Fruit fly (Drosophila melanogaster) whole organism, embryonic: ENCODE measurements around the gene alien.

Experiments
- ATbp ChIP-seq: fragments of 200-800 bp; sonication (Bioruptor generic); optimal IDR thresholded peaks from 2 replicates; lab custom pipeline; 2017; ENCODE audit warnings: missing biosample characterization, mild to moderate bottlenecking, missing genetic modification characterization, missing genetic modification reagents
- Adf1 ChIP-seq: fragments of 200-800 bp; sonication (Bioruptor generic); IDR thresholded peaks from 2 replicates; pipeline ENCODE4 v1.3.6; 2022; ENCODE audit warnings: missing biosample characterization, missing genetic modification characterization
- Bdp1 ChIP-seq: fragments of 200-800 bp; sonication (Bioruptor generic); optimal IDR thresholded peaks from 3 replicates; lab custom pipeline; 2016; ENCODE audit warnings: missing biosample characterization, missing genetic modification characterization
- CG10147 ChIP-seq: fragments of 200-800 bp; sonication (Bioruptor generic); optimal IDR thresholded peaks from 2 replicates; lab custom pipeline; 2019; ENCODE audit warnings: missing biosample characterization, mild to moderate bottlenecking, missing genetic modification characterization, moderate library complexity
- CG1024 ChIP-seq: fragments of 200-800 bp; sonication (Bioruptor generic); IDR thresholded peaks from 2 replicates; pipeline ENCODE4 v1.3.6; 2022; ENCODE audit warnings: missing biosample characterization, missing genetic modification characterization
- CG10543 ChIP-seq: fragments of 200-800 bp; sonication (Bioruptor generic); optimal IDR thresholded peaks from 3 replicates; lab custom pipeline; 2017; ENCODE audit warnings: missing biosample characterization, mild to moderate bottlenecking, missing genetic modification characterization, moderate library complexity
- CG11504 ChIP-seq: fragments of 200-800 bp; sonication (Bioruptor generic); optimal IDR thresholded peaks from 3 replicates; lab custom pipeline; 2019; ENCODE audit warnings: missing biosample characterization, mild to moderate bottlenecking, missing genetic modification characterization, moderate library complexity
- CG12769 ChIP-seq: fragments of 200-800 bp; sonication (Bioruptor generic); optimal IDR thresholded peaks from 2 replicates; lab custom pipeline; 2019; ENCODE audit warnings: missing biosample characterization, mild to moderate bottlenecking, missing genetic modification characterization, moderate library complexity
- CG14667 ChIP-seq: fragments of 200-800 bp; sonication (Bioruptor generic); IDR thresholded peaks from 2 replicates; pipeline ENCODE4 v1.3.6; 2022; ENCODE audit warnings: missing biosample characterization, missing genetic modification characterization
- CG17568 ChIP-seq: fragments of 200-800 bp; sonication (Bioruptor generic); optimal IDR thresholded peaks from 2 replicates; lab custom pipeline; 2018; ENCODE audit warnings: missing biosample characterization, mild to moderate bottlenecking, missing genetic modification characterization, moderate library complexity
- CG17829 ChIP-seq: fragments of 200-800 bp; optimal IDR thresholded peaks from 2 replicates; lab custom pipeline; 2019; ENCODE audit warnings: missing biosample characterization, mild to moderate bottlenecking, missing genetic modification characterization, moderate library complexity
- CG18011 ChIP-seq: fragments of 200-800 bp; sonication (Bioruptor generic); optimal IDR thresholded peaks from 2 replicates; lab custom pipeline; 2017; ENCODE audit warnings: missing biosample characterization, missing genetic modification characterization, mild to moderate bottlenecking, moderate library complexity, missing genotype
- CG4404 ChIP-seq: fragments of 200-800 bp; sonication (Bioruptor generic); IDR thresholded peaks from 2 replicates; pipeline ENCODE4 v1.3.6; 2022; ENCODE audit warnings: missing biosample characterization, missing genetic modification characterization
- CG5180 ChIP-seq: fragments of 200-800 bp; sonication (Bioruptor generic); optimal IDR thresholded peaks from 3 replicates; lab custom pipeline; 2017; ENCODE audit warnings: missing biosample characterization, missing genetic modification characterization, mild to moderate bottlenecking, moderate library complexity, missing genetic modification reagents
- CG6254 ChIP-seq: fragments of 200-800 bp; sonication (Bioruptor generic); optimal IDR thresholded peaks from 3 replicates; lab custom pipeline; 2017; ENCODE audit warnings: mild to moderate bottlenecking, missing biosample characterization, missing genetic modification reagents, missing genetic modification characterization
- CG6683 ChIP-seq: fragments of 200-800 bp; sonication (Bioruptor generic); optimal IDR thresholded peaks from 2 replicates; lab custom pipeline; 2017; ENCODE audit warnings: missing biosample characterization, mild to moderate bottlenecking, missing genetic modification characterization, missing genetic modification reagents
- CG7271 ChIP-seq: fragments of 200-800 bp; sonication (Bioruptor generic); optimal IDR thresholded peaks from 2 replicates; lab custom pipeline; 2018; ENCODE audit warnings: missing biosample characterization, mild to moderate bottlenecking, missing genetic modification characterization, moderate library complexity
- CG7357 ChIP-seq: fragments of 200-800 bp; sonication (Bioruptor generic); IDR thresholded peaks from 3 replicates; pipeline ENCODE4 v1.3.6; 2022; ENCODE audit warnings: missing biosample characterization, missing genetic modification characterization
- CG7839 ChIP-seq: fragments of 200-800 bp; sonication (Bioruptor generic); optimal IDR thresholded peaks from 3 replicates; lab custom pipeline; 2018; ENCODE audit warnings: missing biosample characterization, mild to moderate bottlenecking, missing genetic modification characterization, moderate library complexity
- Fer2 ChIP-seq: fragments of 200-800 bp; sonication (Bioruptor generic); optimal IDR thresholded peaks from 2 replicates; lab custom pipeline; 2018; ENCODE audit warnings: missing biosample characterization, mild to moderate bottlenecking, missing genetic modification characterization, moderate library complexity
- Gsc ChIP-seq: fragments of 200-800 bp; sonication (Bioruptor generic); IDR thresholded peaks from 2 replicates; pipeline ENCODE4 v1.3.6; 2022; ENCODE audit warnings: missing biosample characterization, missing genetic modification characterization
- HmgZ ChIP-seq: fragments of 200-800 bp; sonication (Bioruptor generic); optimal IDR thresholded peaks from 2 replicates; lab custom pipeline; 2018; ENCODE audit warnings: missing biosample characterization, mild to moderate bottlenecking, missing genetic modification characterization
- Hmx ChIP-seq: fragments of 200-800 bp; sonication (Bioruptor generic); optimal IDR thresholded peaks from 2 replicates; lab custom pipeline; 2016; ENCODE audit warnings: missing biosample characterization, missing genetic modification characterization
- Hr39 ChIP-seq: fragments of >200 bp; optimal IDR thresholded peaks from 2 replicates; lab custom pipeline; 2017
- Kr ChIP-seq: fragments of 200-800 bp; sonication (Bioruptor generic); optimal IDR thresholded peaks from 2 replicates; lab custom pipeline; 2017; ENCODE audit warnings: missing biosample characterization, mild to moderate bottlenecking, missing genetic modification characterization
- Lim3 ChIP-seq: fragments of 200-800 bp; sonication (Bioruptor generic); IDR thresholded peaks from 2 replicates; pipeline ENCODE4 v1.3.6; 2022; ENCODE audit warnings: missing biosample characterization, missing genetic modification characterization
- Meics ChIP-seq: fragments of 200-800 bp; sonication (Bioruptor generic); optimal IDR thresholded peaks from 2 replicates; lab custom pipeline; 2017; ENCODE audit warnings: missing biosample characterization, mild to moderate bottlenecking, missing genetic modification characterization
- Mrtf ChIP-seq: fragments of 200-800 bp; sonication (Bioruptor generic); IDR thresholded peaks from 3 replicates; pipeline ENCODE4 v1.3.6; 2022; ENCODE audit warnings: missing biosample characterization, missing genetic modification characterization
- Oli ChIP-seq: fragments of 200-800 bp; sonication (Bioruptor generic); optimal IDR thresholded peaks from 2 replicates; lab custom pipeline; 2018; ENCODE audit warnings: missing biosample characterization, mild to moderate bottlenecking, missing genetic modification characterization, moderate library complexity
- Sry-δ ChIP-seq: fragments of 200-800 bp; sonication (Bioruptor generic); optimal IDR thresholded peaks from 2 replicates; lab custom pipeline; 2016; ENCODE audit warnings: missing biosample characterization, missing genetic modification characterization
- abd-A ChIP-seq: fragments of 200-800 bp; sonication (Bioruptor generic); optimal IDR thresholded peaks from 3 replicates; lab custom pipeline; 2019; ENCODE audit warnings: missing biosample characterization, mild to moderate bottlenecking, missing genetic modification characterization, moderate library complexity
- cato ChIP-seq: fragments of 200-800 bp; sonication (Bioruptor generic); optimal IDR thresholded peaks from 2 replicates; lab custom pipeline; 2016; ENCODE audit warnings: missing biosample characterization, missing genetic modification characterization, borderline replicate concordance
- chif ChIP-seq, 2 experiments: fragments of 200-800 bp; sonication (Bioruptor generic); optimal IDR thresholded peaks; 3 replicates each; lab custom pipeline; 2016; ENCODE audit warnings: missing biosample characterization in 2 of 2, missing genetic modification characterization in 2 of 2
- dan ChIP-seq: fragments of 200-800 bp; sonication (Bioruptor generic); IDR thresholded peaks from 2 replicates; pipeline ENCODE4 v1.3.6; 2022; ENCODE audit warnings: missing biosample characterization, missing genetic modification characterization
- dati ChIP-seq: fragments of 200-800 bp; sonication (Bioruptor generic); IDR thresholded peaks from 2 replicates; pipeline ENCODE4 v1.3.6; 2022; ENCODE audit warnings: missing biosample characterization, missing genetic modification characterization
- dimm ChIP-seq: fragments of 200-800 bp; sonication (Bioruptor generic); IDR thresholded peaks from 2 replicates; pipeline ENCODE4 v1.3.6; 2022; ENCODE audit warnings: missing biosample characterization, missing genetic modification characterization
- klu ChIP-seq: fragments of 200-800 bp; sonication (Bioruptor generic); IDR thresholded peaks from 2 replicates; pipeline ENCODE4 v1.3.6; 2022; ENCODE audit warnings: missing biosample characterization, missing genetic modification characterization
- lov ChIP-seq, 2 experiments: fragments of 200-800 bp in 1 of 2; fragments of >200 bp in 1 of 2; sonication (Bioruptor generic) in 1 of 2; IDR thresholded peaks in 1 of 2; optimal IDR thresholded peaks in 1 of 2; 2 replicates in 1 of 2; 3 replicates in 1 of 2; pipeline versions ENCODE4 v1.3.6 to Lab custom; 2017 to 2022; ENCODE audit warnings: missing biosample characterization in 1 of 2, missing genetic modification characterization in 1 of 2
- nau ChIP-seq: fragments of 200-800 bp; sonication (Bioruptor generic); optimal IDR thresholded peaks from 3 replicates; lab custom pipeline; 2017; ENCODE audit warnings: missing biosample characterization, mild to moderate bottlenecking, missing genetic modification characterization, missing genetic modification reagents
- peb ChIP-seq: fragments of 200-800 bp; sonication (Bioruptor generic); IDR thresholded peaks from 2 replicates; pipeline ENCODE4 v1.3.6; 2022; ENCODE audit warnings: missing biosample characterization, missing genetic modification characterization
- prd ChIP-seq, 3 experiments: fragments of >200 bp in 2 of 3; fragments of 200-800 bp in 1 of 3; sonication (Bioruptor generic) in 1 of 3; optimal IDR thresholded peaks in 2 of 3; IDR thresholded peaks in 1 of 3; 2 replicates in 2 of 3; 3 replicates in 1 of 3; pipeline versions ENCODE4 v1.3.6 to Lab custom; 2017 to 2022; ENCODE audit warnings: missing biosample characterization in 1 of 3, missing genetic modification characterization in 1 of 3
- salm ChIP-seq: fragments of 200-800 bp; sonication (Bioruptor generic); optimal IDR thresholded peaks from 2 replicates; lab custom pipeline; 2018; ENCODE audit warnings: missing biosample characterization, mild to moderate bottlenecking, missing genetic modification characterization
- sim ChIP-seq: fragments of 200-800 bp; sonication (Bioruptor generic); IDR thresholded peaks from 2 replicates; pipeline ENCODE4 v1.3.6; 2022; ENCODE audit warnings: missing biosample characterization, missing genetic modification characterization
- sob ChIP-seq: fragments of 200-800 bp; sonication (Bioruptor generic); IDR thresholded peaks from 2 replicates; pipeline ENCODE4 v1.3.6; 2022; ENCODE audit warnings: missing biosample characterization, missing genetic modification characterization
- stwl ChIP-seq: fragments of 200-800 bp; sonication (Bioruptor generic); optimal IDR thresholded peaks from 3 replicates; lab custom pipeline; 2018; ENCODE audit warnings: missing biosample characterization, mild to moderate bottlenecking, missing genetic modification characterization, moderate library complexity
- tap ChIP-seq: fragments of 200-800 bp; optimal IDR thresholded peaks from 3 replicates; lab custom pipeline; 2019; ENCODE audit warnings: missing biosample characterization, mild to moderate bottlenecking, missing genetic modification characterization, moderate library complexity
- tin ChIP-seq: fragments of 200-800 bp; sonication (Bioruptor generic); optimal IDR thresholded peaks from 3 replicates; lab custom pipeline; 2016; ENCODE audit warnings: missing biosample characterization, missing genetic modification characterization
- ttk ChIP-seq: fragments of 200-800 bp; sonication (Bioruptor generic); IDR thresholded peaks from 2 replicates; pipeline ENCODE4 v2.1.2; 2022; ENCODE audit warnings: missing biosample characterization, missing genetic modification characterization
- z ChIP-seq: fragments of 200-800 bp; sonication (Bioruptor generic); IDR thresholded peaks from 3 replicates; pipeline ENCODE4 v1.3.6; 2022; ENCODE audit warnings: missing biosample characterization, missing genetic modification characterization

Gene alien

DNA sequence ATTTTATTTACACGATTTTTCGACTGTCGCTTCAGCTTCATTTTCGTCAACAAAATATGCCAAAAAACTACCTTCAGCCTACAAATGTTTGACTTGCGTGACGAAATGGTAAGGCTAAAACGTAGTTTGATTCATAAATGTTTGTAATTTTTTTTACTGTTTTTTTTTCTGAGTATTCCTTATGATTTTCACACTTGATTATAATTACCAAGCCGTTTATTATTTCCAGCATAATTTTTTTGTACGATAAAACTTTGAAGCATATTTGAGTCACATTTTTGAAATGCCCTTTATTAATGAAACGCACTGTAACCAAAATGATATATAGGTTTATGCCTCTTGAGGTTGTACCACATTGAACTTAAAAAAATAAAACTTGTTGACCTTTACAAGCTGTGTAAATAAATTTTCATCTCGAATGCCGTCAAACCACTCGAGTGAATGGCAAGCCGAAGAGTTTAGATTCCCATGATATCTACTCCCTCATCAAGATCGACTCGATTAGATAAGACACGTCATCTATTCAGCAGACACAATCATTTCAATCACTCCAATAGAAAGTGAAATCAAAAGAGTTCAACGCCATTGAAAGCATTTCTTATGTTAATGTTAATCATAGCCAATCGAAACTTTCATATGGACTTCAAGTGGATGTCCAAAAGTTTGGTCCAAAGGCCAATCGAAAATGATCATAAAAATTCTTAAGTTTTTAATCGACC is 14.4 kb downstream of the alien start (continued):
- no peak for TF ChIP-seq nau (GFP tag; lab: Kevin White, UChicago)
- no peak for TF ChIP-seq Kr (GFP tag; lab: Kevin White, UChicago)
- peak; percentile 62 for TF ChIP-seq Oli (tag; lab: Kevin White, UChicago)
- TF ChIP-seq Sry-δ (GFP tag; lab: Kevin White, UChicago), result no peak
- TF ChIP-seq Meics (GFP tag; lab: Kevin White, UChicago), result peak; percentile 69
- no peak for TF ChIP-seq klu (GFP tag; lab: Robert Waterston, UW)
- peak; percentile 47; the same call in 1 of the 2 replicates for TF ChIP-seq sob (GFP tag; lab: Robert Waterston, UW)
- no peak for TF ChIP-seq Lim3 (GFP tag; lab: Robert Waterston, UW)
- peak; percentile 78 for TF ChIP-seq CG11504
- TF ChIP-seq CG4404, result no peak
- peak; percentile 13 for TF ChIP-seq CG5180 (GFP tag; lab: Kevin White, UChicago)
- TF ChIP-seq ATbp, result no peak
- TF ChIP-seq tin, result peak; percentile 5
- TF ChIP-seq CG1024 (GFP tag; lab: Robert Waterston, UW), result no peak
- TF ChIP-seq CG7839 (tag; lab: Kevin White, UChicago), result peak; percentile 71
- TF ChIP-seq CG12769 (tag; lab: Kevin White, UChicago), result no peak
- TF ChIP-seq CG18011 (GFP tag; lab: Kevin White, UChicago), result peak; percentile 2
- TF ChIP-seq sim (GFP tag; lab: Robert Waterston, UW), result no peak
- peak; percentile 61; the same call in 1 of the 3 replicates for TF ChIP-seq Mrtf (GFP tag; lab: Robert Waterston, UW)
- no peak for TF ChIP-seq CG7271 (tag; lab: Kevin White, UChicago)
- peak; percentile 50 for TF ChIP-seq CG10147
- no peak for TF ChIP-seq CG17829 (tag; lab: Kevin White, UChicago)
- TF ChIP-seq ttk (GFP tag; lab: Robert Waterston, UW), result peak; percentile 33; the same call in 1 of the 2 replicates
- no peak for TF ChIP-seq CG14667
- no peak for TF ChIP-seq tap (tag; lab: Kevin White, UChicago)
- TF ChIP-seq cato, result no peak
- no peak for TF ChIP-seq dimm (GFP tag; lab: Robert Waterston, UW)
- no peak for TF ChIP-seq z
- no peak for TF ChIP-seq dan
- no peak for TF ChIP-seq Fer2 (tag; lab: Kevin White, UChicago)
- no peak for TF ChIP-seq Hmx (GFP tag; lab: Kevin White, UChicago)
- peak in 1 of 2 experiments; percentile 43 for TF ChIP-seq chif (GFP tag; optimal IDR thresholded peaks at IDR 0.05; lab: Kevin White, UChicago)
- no peak for TF ChIP-seq lov (optimal IDR thresholded peaks at IDR 0.05; lab: Kevin White, UChicago)
- TF ChIP-seq lov (GFP tag; IDR thresholded peaks at IDR 0.05; lab: Robert Waterston, UW), result no peak
- peak; percentile 40 for TF ChIP-seq salm (tag; lab: Kevin White, UChicago)
- TF ChIP-seq CG6683 (GFP tag; lab: Kevin White, UChicago), result peak; percentile 4
- no peak for TF ChIP-seq prd (optimal IDR thresholded peaks at IDR 0.05; lab: Kevin White, UChicago)
- no peak; the same call in 2 of the 3 replicates for TF ChIP-seq prd (GFP tag; IDR thresholded peaks at IDR 0.05; lab: Robert Waterston, UW)
- no peak for TF ChIP-seq CG17568 (GFP tag; lab: Kevin White, UChicago)
- TF ChIP-seq Bdp1 (GFP tag; lab: Kevin White, UChicago), result no peak
- no peak for TF ChIP-seq dati
- TF ChIP-seq Hr39, result no peak
- TF ChIP-seq CG6254 (GFP tag; lab: Kevin White, UChicago), result no peak
- no peak for TF ChIP-seq Adf1
- TF ChIP-seq peb, result no peak
- peak; percentile 2 for TF ChIP-seq CG10543
- peak; percentile 42; the same call in 1 of the 3 replicates for TF ChIP-seq CG7357 (GFP tag; lab: Robert Waterston, UW)
- peak; percentile 3 for TF ChIP-seq abd-A (tag; lab: Kevin White, UChicago)
- peak; percentile 8 for TF ChIP-seq HmgZ (tag; lab: Kevin White, UChicago)
- no peak for TF ChIP-seq Gsc
- TF ChIP-seq stwl (tag; lab: Kevin White, UChicago), result no peak
